Worm (Caenorhabditis elegans): Measurements from ENCODE around the gene mpz-6.

DNA sequence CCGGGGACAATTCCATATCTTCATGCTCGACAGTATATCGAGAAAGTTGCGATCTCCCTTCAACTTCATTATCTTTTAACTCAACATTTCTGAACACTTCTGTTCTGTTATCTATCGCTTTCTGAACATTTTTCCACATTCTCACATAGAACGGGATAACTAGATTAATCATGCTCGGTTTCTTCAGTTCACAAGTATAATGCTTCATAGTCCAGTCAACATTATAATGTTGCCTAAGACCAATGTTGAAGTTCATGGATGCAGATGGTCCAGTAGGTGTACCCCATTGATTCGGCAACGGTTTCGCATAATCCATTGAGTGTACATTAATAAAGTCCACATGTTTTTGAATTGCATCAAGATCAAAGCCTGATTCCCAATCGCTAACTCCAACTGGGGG, 31.9 kb upstream of the mpz-6 start:
- TF ChIP-seq ceh-36 (tag; optimal IDR thresholded peaks at IDR 0.05): no peak
- no peak for TF ChIP-seq tra-4 (tag; optimal IDR thresholded peaks at IDR 0.05)
- no peak for TF ChIP-seq ama-1 (optimal IDR thresholded peaks at IDR 0.05)
- no peak for TF ChIP-seq flt-1 (GFP tag; IDR thresholded peaks at IDR 0.05)
